Worm (Caenorhabditis elegans): ENCODE results near the gene polk-1.

ce11 chrIII:8621982-8622381 lies 6.4 kb downstream of the polk-1 start:
- TF ChIP-seq flt-1 (GFP tag; IDR thresholded peaks at IDR 0.05) (no peak), T22C8.4 (GFP tag; IDR thresholded peaks at IDR 0.05) (no peak), ztf-23 (GFP tag; IDR thresholded peaks at IDR 0.05) (no peak), klf-2 (GFP tag; conservative IDR thresholded peaks at IDR 0.05) (no peak), med-1 (GFP tag; optimal IDR thresholded peaks at IDR 0.05; ENCODE audit: insufficient read depth) (no peak)
